Worm (Caenorhabditis elegans): ENCODE data around the gene nhr-52.

- no peak for TF ChIP-seq ceh-16 (tag; optimal IDR thresholded peaks at IDR 0.05)
- no peak for TF ChIP-seq elt-3 (tag; optimal IDR thresholded peaks at IDR 0.05)
- TF ChIP-seq sma-9 (GFP tag; optimal IDR thresholded peaks at IDR 0.05): no peak
- TF ChIP-seq sma-9 (tag; optimal IDR thresholded peaks at IDR 0.05): no peak
- no peak for TF ChIP-seq lsy-2 (tag; optimal IDR thresholded peaks at IDR 0.05)
- no peak for TF ChIP-seq lin-13 (GFP tag; optimal IDR thresholded peaks at IDR 0.05)
- TF ChIP-seq ZK546.5 (tag; optimal IDR thresholded peaks at IDR 0.05): no peak
- no peak for TF ChIP-seq zag-1 (tag; optimal IDR thresholded peaks at IDR 0.05)
- TF ChIP-seq alr-1 (tag; optimal IDR thresholded peaks at IDR 0.05): no peak
Observed at ce11 chrV:15687660-15688059, 10.3 kb downstream of the nhr-52 start, which contains the start of gene nhr-197.

Data from whole organism, L2 larva.